Fruit fly (Drosophila melanogaster): Measurements from ENCODE around the gene PolA2.

The PolA2 gene

dm6 chr3R:27282286-27282685, 43.3 kb downstream of the PolA2 start, which contains the start of gene mrt (continued):
- TF ChIP-seq CG2129 (GFP tag; IDR thresholded peaks at IDR 0.05; ENCODE audit: partially characterized antibody) (no peak), Awh (GFP tag; IDR thresholded peaks at IDR 0.05) (no peak), HHEX (GFP tag; optimal IDR thresholded peaks at IDR 0.05) (peak; percentile 69), Rfx (GFP tag; IDR thresholded peaks at IDR 0.05) (peak; percentile 72), corto (GFP tag; optimal IDR thresholded peaks at IDR 0.05) (no peak), oc (tag; optimal IDR thresholded peaks at IDR 0.05) (peak; percentile 59), sob (GFP tag; IDR thresholded peaks at IDR 0.05) (peak; percentile 39; the same call in 1 of the 2 replicates), CG12769 (tag; optimal IDR thresholded peaks at IDR 0.05) (peak; percentile 30), Sry-δ (GFP tag; optimal IDR thresholded peaks at IDR 0.05) (peak; percentile 14), sr (GFP tag; IDR thresholded peaks at IDR 0.05) (no peak), en (GFP tag; optimal IDR thresholded peaks at IDR 0.05) (peak; percentile 12), CG15601 (tag; optimal IDR thresholded peaks at IDR 0.05) (no peak), CG3847 (GFP tag; IDR thresholded peaks at IDR 0.05) (peak; percentile 46), fru (optimal IDR thresholded peaks at IDR 0.05) (no peak), Drgx (GFP tag; IDR thresholded peaks at IDR 0.05) (peak; percentile 56; the same call in 1 of the 2 replicates), CG16813 (GFP tag; IDR thresholded peaks at IDR 0.05; ENCODE audit: partially characterized antibody) (no peak), aop (GFP tag; IDR thresholded peaks at IDR 0.05) (no peak), croc (GFP tag; conservative IDR thresholded peaks at IDR 0.05) (no peak), ken (GFP tag; IDR thresholded peaks at IDR 0.05) (no peak), CG1603 (tag; optimal IDR thresholded peaks at IDR 0.05) (peak; percentile 31), Adf1 (GFP tag; IDR thresholded peaks at IDR 0.05) (no peak), NC2β (GFP tag; optimal IDR thresholded peaks at IDR 0.05) (no peak), ind (GFP tag; optimal IDR thresholded peaks at IDR 0.05) (peak; percentile 54), sc (optimal IDR thresholded peaks at IDR 0.05) (no peak), sc (GFP tag; optimal IDR thresholded peaks at IDR 0.05) (no peak), CG31224 (GFP tag; IDR thresholded peaks at IDR 0.05) (no peak; the same call in 1 of the 2 replicates), bbx (GFP tag; IDR thresholded peaks at IDR 0.05; ENCODE audit: partially characterized antibody) (no peak), CG7987 (GFP tag; optimal IDR thresholded peaks at IDR 0.05) (peak; percentile 73), da (GFP tag; optimal IDR thresholded peaks at IDR 0.05) (peak; percentile 6), nerfin-1 (tag; optimal IDR thresholded peaks at IDR 0.05) (no peak), ab (GFP tag; optimal IDR thresholded peaks at IDR 0.05) (peak; percentile 33), CG10565 (GFP tag; optimal IDR thresholded peaks at IDR 0.05) (no peak), CG7963 (GFP tag; IDR thresholded peaks at IDR 0.05; ENCODE audit: partially characterized antibody) (no peak), bigmax (GFP tag; optimal IDR thresholded peaks at IDR 0.05) (no peak), CG31441 (GFP tag; IDR thresholded peaks at IDR 0.05) (0 out of 2 replicates have a peak, but pooled peaks have one; percentile 27), maf-S (GFP tag; optimal IDR thresholded peaks at IDR 0.05) (peak; percentile 58), lab (GFP tag; optimal IDR thresholded peaks at IDR 0.05) (peak; percentile 68), Blimp-1 (GFP tag; optimal IDR thresholded peaks at IDR 0.05) (peak; percentile 11), CG30431 (GFP tag; optimal IDR thresholded peaks at IDR 0.05) (peak; percentile 11), NC2α (GFP tag; optimal IDR thresholded peaks at IDR 0.05) (no peak), sqz (GFP tag; optimal IDR thresholded peaks at IDR 0.05) (no peak), CG10959 (GFP tag; IDR thresholded peaks at IDR 0.05) (no peak), B-H1 (GFP tag; IDR thresholded peaks at IDR 0.05) (peak; percentile 14; the same call in 1 of the 3 replicates), CG14710 (tag; optimal IDR thresholded peaks at IDR 0.05) (peak; percentile 4), CG10274 (GFP tag; optimal IDR thresholded peaks at IDR 0.05) (no peak), CG9727 (GFP tag; optimal IDR thresholded peaks at IDR 0.05) (peak; percentile 52), CG11398 (GFP tag; optimal IDR thresholded peaks at IDR 0.05) (peak; percentile 46), pzg (GFP tag; optimal IDR thresholded peaks at IDR 0.05) (no peak), Hr3 (GFP tag; optimal IDR thresholded peaks at IDR 0.05) (peak; percentile 20), pb (GFP tag; optimal IDR thresholded peaks at IDR 0.05) (peak; percentile 20), CTCF (GFP tag; optimal IDR thresholded peaks at IDR 0.05) (no peak), CG15073 (GFP tag; optimal IDR thresholded peaks at IDR 0.05) (no peak)

All from whole organism, embryonic.